Worm (Caenorhabditis elegans) whole organism, midembryonic: ENCODE data around the gene mlc-7.

Experiments used
- T22C8.4 ChIP-seq: fragments of 200-800 bp; sonication (Bioruptor generic); IDR thresholded peaks from 2 replicates; pipeline ENCODE4 v1.3.6; 2022; ENCODE audit warnings: missing genetic modification characterization, missing compliant biosample characterization
- cog-1 ChIP-seq: sonication (generic microtip); optimal IDR thresholded peaks from 2 replicates; lab custom pipeline; 2016; ENCODE audit warnings: missing genetic modification characterization, missing compliant biosample characterization
- flt-1 ChIP-seq: fragments of 200-800 bp; sonication (Bioruptor generic); IDR thresholded peaks from 2 replicates; pipeline ENCODE4 v1.3.6; 2022; ENCODE audit warnings: missing genetic modification characterization, missing compliant biosample characterization
- klf-2 ChIP-seq: fragments of 200-800 bp; sonication (Bioruptor generic); conservative IDR thresholded peaks from 2 replicates; pipeline ENCODE4 v1.3.6; 2022; ENCODE audit warnings: missing genetic modification reagents, missing genetic modification characterization, missing compliant biosample characterization
- med-1 ChIP-seq: sonication (generic microtip); optimal IDR thresholded peaks from 2 replicates; lab custom pipeline; 2017; ENCODE audit warnings: missing genetic modification characterization, mild to moderate bottlenecking, missing compliant biosample characterization, antibody characterized with exemption, missing genetic modification reagents; ENCODE audit not compliant: insufficient read depth
- tab-1 ChIP-seq: fragments of 200-800 bp; sonication (Bioruptor generic); IDR thresholded peaks from 2 replicates; pipeline ENCODE4 v1.3.6; 2022; ENCODE audit warnings: missing genetic modification characterization, missing compliant biosample characterization
- ztf-29 ChIP-seq: fragments of 200-800 bp; sonication (Bioruptor generic); IDR thresholded peaks from 2 replicates; pipeline ENCODE4 v1.3.6; 2022; ENCODE audit warnings: missing genetic modification reagents, missing genetic modification characterization, missing compliant biosample characterization

DNA sequence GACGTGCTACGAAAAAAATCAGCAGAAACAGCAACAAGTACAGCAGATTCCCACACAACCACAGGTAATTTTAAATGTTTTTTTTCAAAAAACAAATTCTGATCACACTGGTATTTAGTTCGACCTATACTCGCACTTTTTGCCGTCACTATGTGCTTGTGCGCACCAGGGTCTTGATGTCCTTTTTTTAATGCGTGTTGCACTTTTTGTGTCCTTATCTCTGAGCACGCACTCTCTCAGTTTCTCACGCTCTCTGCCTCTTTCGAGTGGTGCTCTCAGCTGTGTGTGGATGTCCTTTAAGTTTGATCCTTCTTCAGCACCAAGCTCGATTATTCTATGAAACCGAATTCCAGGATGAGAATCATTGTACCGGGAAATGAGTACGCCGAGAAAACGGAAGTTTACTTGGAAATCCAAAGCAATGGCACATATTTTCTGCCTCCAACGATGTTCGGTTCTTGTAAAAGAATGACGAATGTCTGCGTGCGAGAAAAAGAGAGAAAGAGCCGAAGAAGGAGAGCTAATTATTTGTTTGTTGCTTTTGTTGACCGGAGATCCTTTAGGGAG, 32.8 kb upstream of the mlc-7 start:
- TF ChIP-seq tab-1 (no peak), flt-1 (GFP tag; lab: Robert Waterston, UW) (no peak), cog-1 (tag; lab: Kevin White, UChicago) (no peak), med-1 (GFP tag; lab: Kevin White, UChicago) (no peak), klf-2 (no peak), T22C8.4 (no peak), ztf-29 (no peak)
